Worm (Caenorhabditis elegans) whole organism, L2 larva: Measurements from ENCODE around the gene Y66C5A.2.

Experiments used
- C34F6.9 ChIP-seq: fragments of 150-350 bp; optimal IDR thresholded peaks from 2 replicates; lab custom pipeline; 2014; ENCODE audit warnings: missing biosample characterization, missing genetic modification characterization
- F13H6.1 ChIP-seq: sonication (generic microtip); optimal IDR thresholded peaks from 2 replicates; lab custom pipeline; 2016; ENCODE audit warnings: missing genetic modification characterization, missing compliant biosample characterization
- R02D3.7 ChIP-seq: fragments of 150-350 bp; optimal IDR thresholded peaks from 2 replicates; lab custom pipeline; 2014; ENCODE audit warnings: missing biosample characterization, missing genetic modification characterization
- Y55F3AM.14 ChIP-seq: fragments of 200-800 bp; sonication (Bioruptor generic); optimal IDR thresholded peaks from 2 replicates; lab custom pipeline; 2018; ENCODE audit warnings: mild to moderate bottlenecking, missing genetic modification characterization, missing compliant biosample characterization
- aly-2 ChIP-seq: fragments of 150-350 bp; optimal IDR thresholded peaks from 2 replicates; lab custom pipeline; 2014; ENCODE audit warnings: missing biosample characterization, missing genetic modification characterization
- blmp-1 ChIP-seq: sonication (generic microtip); optimal IDR thresholded peaks from 2 replicates; lab custom pipeline; 2017; ENCODE audit warnings: missing genetic modification characterization, mild to moderate bottlenecking, missing compliant biosample characterization, antibody characterized with exemption, moderate library complexity; ENCODE audit not compliant: insufficient read depth
- ceh-16 ChIP-seq: fragments of 150-350 bp; optimal IDR thresholded peaks from 2 replicates; lab custom pipeline; 2014; ENCODE audit warnings: missing biosample characterization, missing genetic modification characterization
- ceh-82 ChIP-seq: fragments of 150-350 bp; optimal IDR thresholded peaks from 2 replicates; lab custom pipeline; 2014; ENCODE audit warnings: missing biosample characterization, missing genetic modification characterization
- crh-2 ChIP-seq: sonication (generic microtip); optimal IDR thresholded peaks from 2 replicates; lab custom pipeline; 2017; ENCODE audit warnings: missing biosample characterization, missing genetic modification characterization
- dmd-4 ChIP-seq: sonication (generic microtip); optimal IDR thresholded peaks from 2 replicates; lab custom pipeline; 2017; ENCODE audit warnings: missing biosample characterization, missing genetic modification characterization
- egl-27 ChIP-seq: sonication (generic microtip); optimal IDR thresholded peaks from 3 replicates; lab custom pipeline; 2017; ENCODE audit warnings: missing biosample characterization, missing genetic modification reagents, missing genetic modification characterization
- elt-1 ChIP-seq: fragments of 150-350 bp; optimal IDR thresholded peaks from 2 replicates; lab custom pipeline; 2014; ENCODE audit warnings: missing biosample characterization, missing genetic modification characterization
- elt-3 ChIP-seq: sonication (generic microtip); optimal IDR thresholded peaks from 2 replicates; lab custom pipeline; 2017; ENCODE audit warnings: missing biosample characterization, missing genetic modification characterization
- fos-1 ChIP-seq: fragments of 150-350 bp; optimal IDR thresholded peaks from 2 replicates; lab custom pipeline; 2014; ENCODE audit warnings: missing biosample characterization, missing genetic modification characterization
- lin-11 ChIP-seq: fragments of 150-350 bp; sonication (generic microtip); optimal IDR thresholded peaks from 2 replicates; lab custom pipeline; 2014; ENCODE audit warnings: missing biosample characterization, missing genetic modification characterization, inconsistent platforms, mixed read lengths
- lin-13 ChIP-seq: fragments of 150-350 bp; optimal IDR thresholded peaks from 2 replicates; lab custom pipeline; 2014; ENCODE audit warnings: missing biosample characterization, missing genetic modification reagents, missing genetic modification characterization
- mdl-1 ChIP-seq, 2 experiments: fragments of 150-350 bp in 1 of 2; sonication (generic microtip) in 1 of 2; optimal IDR thresholded peaks; 2 replicates each; lab custom pipeline; 2017; ENCODE audit warnings: missing biosample characterization in 2 of 2, missing genetic modification characterization in 2 of 2
- nhr-10 ChIP-seq: sonication (generic microtip); optimal IDR thresholded peaks from 2 replicates; lab custom pipeline; 2017; ENCODE audit warnings: missing biosample characterization, missing genetic modification characterization
- nhr-11 ChIP-seq: fragments of 150-350 bp; optimal IDR thresholded peaks from 2 replicates; lab custom pipeline; 2014; ENCODE audit warnings: missing biosample characterization, missing genetic modification characterization
- nhr-129 ChIP-seq: fragments of 150-350 bp; optimal IDR thresholded peaks from 2 replicates; lab custom pipeline; 2014; ENCODE audit warnings: missing biosample characterization, missing genetic modification characterization
- nhr-21 ChIP-seq: fragments of 150-350 bp; optimal IDR thresholded peaks from 2 replicates; lab custom pipeline; 2014; ENCODE audit warnings: missing biosample characterization, missing genetic modification characterization
- nhr-23 ChIP-seq: fragments of 150-350 bp; optimal IDR thresholded peaks from 2 replicates; lab custom pipeline; 2014; ENCODE audit warnings: missing biosample characterization, missing genetic modification reagents, missing genetic modification characterization
- nhr-237 ChIP-seq: fragments of 150-350 bp; optimal IDR thresholded peaks from 2 replicates; lab custom pipeline; 2014; ENCODE audit warnings: missing biosample characterization, missing genetic modification characterization
- nhr-25 ChIP-seq: fragments of 150-350 bp; sonication (generic microtip); optimal IDR thresholded peaks from 3 replicates; lab custom pipeline; 2014; ENCODE audit warnings: missing biosample characterization, missing genetic modification characterization
- nhr-77 ChIP-seq: fragments of 150-350 bp; optimal IDR thresholded peaks from 2 replicates; lab custom pipeline; 2014; ENCODE audit warnings: missing biosample characterization, missing genetic modification characterization
- peb-1 ChIP-seq: fragments of 150-350 bp; optimal IDR thresholded peaks from 2 replicates; lab custom pipeline; 2014; ENCODE audit warnings: missing biosample characterization, missing genetic modification characterization
- skn-1 ChIP-seq: sonication (generic microtip); optimal IDR thresholded peaks from 2 replicates; lab custom pipeline; 2017; ENCODE audit warnings: missing biosample characterization, missing genetic modification characterization
- sma-3 ChIP-seq: sonication (generic microtip); optimal IDR thresholded peaks from 2 replicates; lab custom pipeline; 2016; ENCODE audit warnings: missing genetic modification reagents, missing genetic modification characterization, missing compliant biosample characterization
- sma-9 ChIP-seq, 2 experiments: fragments of 150-350 bp in 1 of 2; sonication (generic microtip) in 1 of 2; optimal IDR thresholded peaks; 2 replicates each; lab custom pipeline; 2014 to 2016; ENCODE audit warnings: missing genetic modification characterization in 2 of 2, mild to moderate bottlenecking in 1 of 2, missing biosample characterization in 1 of 2, missing compliant biosample characterization in 1 of 2, missing genetic modification reagents in 1 of 2, moderate library complexity in 1 of 2
- snpc-4 ChIP-seq: fragments of 150-350 bp; optimal IDR thresholded peaks from 2 replicates; lab custom pipeline; 2014; ENCODE audit warnings: missing biosample characterization, missing genetic modification characterization
- unc-39 ChIP-seq: fragments of 150-350 bp; optimal IDR thresholded peaks from 2 replicates; lab custom pipeline; 2014; ENCODE audit warnings: missing biosample characterization, missing genetic modification characterization
- unc-55 ChIP-seq: fragments of 150-350 bp; sonication (generic microtip); optimal IDR thresholded peaks from 3 replicates; lab custom pipeline; 2014; ENCODE audit warnings: missing biosample characterization, missing genetic modification reagents, missing genetic modification characterization
- zag-1 ChIP-seq: fragments of 150-350 bp; optimal IDR thresholded peaks from 2 replicates; lab custom pipeline; 2014; ENCODE audit warnings: missing biosample characterization, missing genetic modification characterization
- ztf-1 ChIP-seq: fragments of 200-800 bp; sonication (Bioruptor generic); conservative IDR thresholded peaks from 2 replicates; pipeline ENCODE4 v1.3.6; 2022; ENCODE audit warnings: missing genetic modification characterization, missing compliant biosample characterization
- ztf-11 ChIP-seq: sonication (generic microtip); optimal IDR thresholded peaks from 2 replicates; lab custom pipeline; 2017; ENCODE audit warnings: missing biosample characterization, missing genetic modification characterization
- ztf-4 ChIP-seq: fragments of 150-350 bp; optimal IDR thresholded peaks from 2 replicates; lab custom pipeline; 2014; ENCODE audit warnings: missing biosample characterization, missing genetic modification characterization

Y66C5A.2 gene

ce11 chrX:14435648-14436155 is 24.8 kb upstream of the Y66C5A.2 start:
- TF ChIP-seq crh-2, result no peak
- TF ChIP-seq mdl-1 (tag; optimal IDR thresholded peaks at IDR 0.05; lab: Kevin White, UChicago), result no peak

- TF ChIP-seq fos-1 (tag; lab: Kevin White, UChicago) (peak; percentile 25), egl-27 (tag; lab: Kevin White, UChicago) (peak; percentile 2), sma-3 (peak; percentile 42)
These were observed 22.7 kb upstream of the Y66C5A.2 start for ce11 chrX:14437806-14438205.

- TF ChIP-seq peb-1 (tag; lab: Kevin White, UChicago) (no peak), nhr-237 (tag; lab: Kevin White, UChicago) (no peak), Y55F3AM.14 (GFP tag; lab: Kevin White, UChicago) (no peak), lin-13 (GFP tag; lab: Kevin White, UChicago) (no peak), unc-39 (tag; lab: Kevin White, UChicago) (no peak), nhr-25 (no peak), ztf-4 (tag; lab: Kevin White, UChicago) (no peak), elt-3 (tag; lab: Kevin White, UChicago) (no peak), ztf-11 (tag; lab: Kevin White, UChicago) (no peak), aly-2 (tag; lab: Kevin White, UChicago) (no peak), nhr-21 (no peak)
- TF ChIP-seq, all 48 proteins: peak for 0
These were observed 18.2 kb upstream of the Y66C5A.2 start, which contains the start of gene F23D12.3 for ce11 chrX:14442321-14442720. Gene F23D12.3, plus strand, starts transcription at chrX:14442621.

- TF ChIP-seq elt-3 (tag; lab: Kevin White, UChicago) (no peak), ztf-4 (tag; lab: Kevin White, UChicago) (no peak), nhr-10 (no peak), nhr-21 (no peak), elt-1 (tag; lab: Kevin White, UChicago) (no peak), lin-11 (tag; lab: Kevin White, UChicago) (no peak), nhr-11 (tag; lab: Kevin White, UChicago) (no peak), nhr-129 (tag; lab: Kevin White, UChicago) (no peak), ztf-1 (no peak), nhr-23 (no peak), unc-55 (GFP tag; lab: Kevin White, UChicago) (no peak), ceh-82 (no peak), nhr-237 (tag; lab: Kevin White, UChicago) (no peak), egl-27 (tag; lab: Kevin White, UChicago) (no peak), mdl-1 (tag; optimal IDR thresholded peaks at IDR 0.05; lab: Kevin White, UChicago) (no peak), crh-2 (no peak), zag-1 (tag; lab: Kevin White, UChicago) (no peak), dmd-4 (tag; lab: Kevin White, UChicago) (no peak)
These were observed 15.8 kb upstream of the Y66C5A.2 start, which contains the start of gene F23D12.4 for ce11 chrX:14444701-14445100. Gene F23D12.4, plus strand, starts transcription at chrX:14445001.

- no peak for TF ChIP-seq sma-3
- no peak for TF ChIP-seq nhr-237 (tag; lab: Kevin White, UChicago)
- no peak for TF ChIP-seq ceh-16 (tag; lab: Kevin White, UChicago)
- no peak for TF ChIP-seq blmp-1 (tag; lab: Kevin White, UChicago)
These were observed 13.0 kb upstream of the Y66C5A.2 start for ce11 chrX:14447498-14447897.

ce11 chrX:14447910-14448309 is 12.6 kb upstream of the Y66C5A.2 start, which contains the start of gene jmjd-3.2:
Gene jmjd-3.2, plus strand, starts transcription at chrX:14448210.
- TF ChIP-seq sma-9 (GFP tag; optimal IDR thresholded peaks at IDR 0.05; lab: Kevin White, UChicago) (no peak), sma-9 (tag; optimal IDR thresholded peaks at IDR 0.05; lab: Kevin White, UChicago) (no peak), nhr-129 (tag; lab: Kevin White, UChicago) (no peak), ceh-16 (tag; lab: Kevin White, UChicago) (no peak), mdl-1 (tag; optimal IDR thresholded peaks at IDR 0.05; lab: Kevin White, UChicago) (no peak), nhr-25 (no peak), skn-1 (tag; lab: Kevin White, UChicago) (no peak), nhr-77 (no peak), C34F6.9 (tag; lab: Kevin White, UChicago) (no peak), F13H6.1 (no peak), lin-11 (tag; lab: Kevin White, UChicago) (no peak), snpc-4 (no peak), R02D3.7 (tag; lab: Kevin White, UChicago) (no peak)
